Fruit fly (Drosophila melanogaster): ENCODE results near the gene sav.

The sav gene

dm6 chr3R:23060166-23060565 is 938 bp downstream of the sav start (continued):
- no peak for TF ChIP-seq CG10979 (tag; optimal IDR thresholded peaks at IDR 0.05)

dm6 chr3R:23058858-23059257 is 2.2 kb downstream of the sav start, which contains the start of gene Ctns:
TSS of gene Ctns (minus strand) at chr3R:23058958.
- TF ChIP-seq CG18599 (GFP tag; optimal IDR thresholded peaks at IDR 0.05) (no peak), Pdp1 (GFP tag; optimal IDR thresholded peaks at IDR 0.05) (no peak), ranshi (GFP tag; IDR thresholded peaks at IDR 0.05) (no peak), lmd (GFP tag; IDR thresholded peaks at IDR 0.05) (peak; percentile 15; the same call in 1 of the 2 replicates), abd-A (tag; optimal IDR thresholded peaks at IDR 0.05) (no peak)

- peak; percentile 14 for TF ChIP-seq Jarid2 (GFP tag; optimal IDR thresholded peaks at IDR 0.05)
- no peak for TF ChIP-seq CG34376 (GFP tag; optimal IDR thresholded peaks at IDR 0.05)
- peak; percentile 29 for TF ChIP-seq pfk (GFP tag; optimal IDR thresholded peaks at IDR 0.05)
- no peak for TF ChIP-seq zfh1 (GFP tag; IDR thresholded peaks at IDR 0.05)
- TF ChIP-seq sd (tag; optimal IDR thresholded peaks at IDR 0.05), result peak; percentile 10
- TF ChIP-seq br (optimal IDR thresholded peaks at IDR 0.05), result no peak
- TF ChIP-seq CG6272 (GFP tag; IDR thresholded peaks at IDR 0.05), result no peak
- no peak for TF ChIP-seq vfl (GFP tag; optimal IDR thresholded peaks at IDR 0.05)
- TF ChIP-seq MBD-R2 (GFP tag; IDR thresholded peaks at IDR 0.05), result 0 out of 2 replicates have a peak, but pooled peaks have one; percentile 9
- no peak for TF ChIP-seq dan (GFP tag; IDR thresholded peaks at IDR 0.05)
- TF ChIP-seq CG10654 (GFP tag; optimal IDR thresholded peaks at IDR 0.05), result no peak
- TF ChIP-seq CG12659 (GFP tag; optimal IDR thresholded peaks at IDR 0.05), result no peak
- peak; percentile 93 for TF ChIP-seq Adf1 (GFP tag; IDR thresholded peaks at IDR 0.05)
- no peak for TF ChIP-seq Optix (GFP tag; IDR thresholded peaks at IDR 0.05)
- TF ChIP-seq CG11085 (GFP tag; IDR thresholded peaks at IDR 0.05), result no peak
- no peak for TF ChIP-seq sim (GFP tag; IDR thresholded peaks at IDR 0.05)
- TF ChIP-seq Med (GFP tag), result peak; percentile 72
- TF ChIP-seq CG11456 (GFP tag; IDR thresholded peaks at IDR 0.05), result 0 out of 3 replicates have a peak, but pooled peaks have one; percentile 42
Observed at dm6 chr3R:23057390-23057789, 3.7 kb downstream of the sav start.

dm6 chr3R:23056753-23057152 is 4.4 kb downstream of the sav start:
- no peak for TF ChIP-seq CG8388 (GFP tag; optimal IDR thresholded peaks at IDR 0.05)
- TF ChIP-seq grn (GFP tag; optimal IDR thresholded peaks at IDR 0.05), result peak; percentile 77
- TF ChIP-seq exex (tag; optimal IDR thresholded peaks at IDR 0.05), result peak; percentile 51
- peak; percentile 9 for TF ChIP-seq Med (GFP tag)
- no peak for TF ChIP-seq fd3F (GFP tag; optimal IDR thresholded peaks at IDR 0.05)
- peak; percentile 4 for TF ChIP-seq CG2678 (tag; optimal IDR thresholded peaks at IDR 0.05)
- peak; percentile 39; the same call in 1 of the 2 replicates for TF ChIP-seq GATAe (GFP tag; conservative IDR thresholded peaks at IDR 0.05)
- TF ChIP-seq B-H2 (GFP tag; optimal IDR thresholded peaks at IDR 0.05), result peak; percentile 9
- no peak for TF ChIP-seq CG2889 (GFP tag; IDR thresholded peaks at IDR 0.05)
- TF ChIP-seq CG2120 (GFP tag; optimal IDR thresholded peaks at IDR 0.05), result no peak
- TF ChIP-seq Pdp1 (GFP tag; optimal IDR thresholded peaks at IDR 0.05), result peak in 1 of 2 experiments; percentile 12
- 0 out of 2 replicates have a peak, but pooled peaks have one; percentile 19 for TF ChIP-seq Rfx (GFP tag; IDR thresholded peaks at IDR 0.05)
- peak; percentile 12 for TF ChIP-seq CG13894 (tag; optimal IDR thresholded peaks at IDR 0.05)
- TF ChIP-seq sug (tag; optimal IDR thresholded peaks at IDR 0.05), result peak; percentile 55
